Worm (Caenorhabditis elegans) whole organism, dauer: ENCODE measurements around the gene ZK637.15.

ENCODE experiments used
- unc-62 ChIP-seq: sonication (generic microtip); optimal IDR thresholded peaks from 2 replicates; lab custom pipeline; 2017; ENCODE audit warnings: missing biosample characterization, missing genetic modification reagents, missing genetic modification characterization

The ZK637.15 gene

ce11 chrIII:8919784-8920183 is at the start of gene ZK637.15:
Gene ZK637.15, plus strand, starts transcription at chrIII:8920084.
- no peak for TF ChIP-seq unc-62 (GFP tag; lab: Kevin White, UChicago)

DNA sequence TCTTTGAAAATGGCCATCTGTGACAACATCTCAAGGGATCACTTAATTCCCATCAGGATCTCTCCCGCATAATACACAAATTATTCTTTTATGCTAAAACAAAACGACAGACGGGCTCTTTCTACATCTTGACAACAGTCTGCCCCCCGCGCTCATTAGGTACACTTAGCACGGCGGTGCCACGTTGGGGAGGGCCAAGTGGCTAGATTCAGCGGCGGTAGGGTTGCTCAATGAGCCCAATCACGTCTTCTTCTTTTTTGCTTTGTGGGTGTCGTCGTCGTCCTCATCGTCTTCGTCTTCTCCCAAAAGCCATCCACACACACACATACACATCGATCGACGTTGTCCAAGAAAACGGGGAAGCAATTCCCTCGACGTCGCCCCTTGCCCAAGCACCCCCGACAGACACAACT is 46.8 kb upstream of the ZK637.15 start:
- TF ChIP-seq unc-62 (GFP tag; lab: Kevin White, UChicago), result no peak

ce11 chrIII:8873990-8874668 is 45.8 kb upstream of the ZK637.15 start:
- no peak for TF ChIP-seq unc-62 (GFP tag; lab: Kevin White, UChicago)

DNA sequence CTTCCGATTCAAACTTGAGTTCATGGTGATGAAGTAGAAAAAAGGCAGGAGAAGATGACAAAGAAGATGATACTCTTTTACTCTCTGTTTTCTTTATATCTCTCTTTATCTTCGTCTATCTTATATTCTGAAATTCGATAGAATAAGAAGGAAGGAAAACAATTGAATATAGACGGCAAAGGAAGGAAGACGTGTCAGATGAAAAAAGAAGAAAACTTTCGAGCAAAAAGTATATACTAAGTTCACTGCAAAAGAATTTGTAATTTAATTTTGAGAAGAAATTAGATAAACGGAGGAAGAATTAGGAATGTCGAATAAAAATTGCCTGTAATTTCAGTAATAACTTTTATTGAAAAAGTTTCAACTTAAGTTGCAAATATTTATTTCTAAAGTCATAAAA is 42.9 kb upstream of the ZK637.15 start, which contains the start of gene K01F9.2:
TSS of gene K01F9.2 (minus strand) at position 127 of the 400 bp plus-strand sequence.
- no peak for TF ChIP-seq unc-62 (GFP tag; lab: Kevin White, UChicago)

DNA sequence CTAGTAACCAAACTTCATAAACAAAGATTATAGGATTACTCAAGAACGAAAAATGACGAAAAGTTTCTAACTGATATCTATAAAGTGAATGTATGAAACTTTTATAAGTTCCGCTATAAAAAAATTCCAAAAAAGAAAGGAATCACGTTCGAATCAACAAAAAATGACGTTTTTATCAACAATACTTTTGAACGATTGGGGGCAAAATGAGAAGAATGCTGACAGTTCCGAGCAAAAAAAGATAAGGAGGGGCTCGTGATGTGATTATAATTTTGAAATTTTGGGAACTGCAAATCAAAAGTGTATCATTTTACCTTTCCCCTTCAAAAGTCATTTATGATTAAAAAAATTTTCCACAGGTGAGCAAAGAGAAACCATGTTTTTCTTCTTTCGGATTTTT is 40.9 kb upstream of the ZK637.15 start:
- no peak for TF ChIP-seq unc-62 (GFP tag; lab: Kevin White, UChicago)

DNA sequence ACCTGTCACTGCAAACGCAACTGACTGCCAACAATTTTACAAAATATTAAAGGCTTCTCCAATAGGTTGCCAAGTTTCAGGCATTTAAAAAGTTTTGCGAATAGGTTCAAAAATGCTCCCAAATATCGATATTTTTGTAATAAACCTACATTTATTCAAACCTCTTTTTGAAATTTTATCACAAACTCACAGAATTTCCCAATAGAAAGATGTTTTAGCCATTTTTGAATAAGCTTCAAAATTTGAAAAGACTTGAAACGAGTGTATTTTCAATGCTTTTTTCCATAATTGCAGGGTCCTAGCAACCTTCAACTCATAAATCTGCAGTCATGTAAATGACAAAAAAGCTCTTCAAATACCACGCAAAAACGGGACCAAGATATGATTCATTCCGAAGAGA is 37.6 kb upstream of the ZK637.15 start:
- TF ChIP-seq unc-62 (GFP tag; lab: Kevin White, UChicago), result no peak

- TF ChIP-seq unc-62 (GFP tag; lab: Kevin White, UChicago), result no peak
Measured at ce11 chrIII:8885150-8885549, 34.7 kb upstream of the ZK637.15 start, which contains the start of gene svop-1. Gene svop-1, minus strand, starts transcription at chrIII:8885488.

ce11 chrIII:8886309-8886708 is 33.6 kb upstream of the ZK637.15 start:
- TF ChIP-seq unc-62 (GFP tag; lab: Kevin White, UChicago), result no peak

- TF ChIP-seq unc-62 (GFP tag; lab: Kevin White, UChicago), result no peak
Measured at ce11 chrIII:8887184-8887801, 32.6 kb upstream of the ZK637.15 start, which contains the start of gene famh-136. Gene famh-136, plus strand, starts transcription at chrIII:8887751.

DNA sequence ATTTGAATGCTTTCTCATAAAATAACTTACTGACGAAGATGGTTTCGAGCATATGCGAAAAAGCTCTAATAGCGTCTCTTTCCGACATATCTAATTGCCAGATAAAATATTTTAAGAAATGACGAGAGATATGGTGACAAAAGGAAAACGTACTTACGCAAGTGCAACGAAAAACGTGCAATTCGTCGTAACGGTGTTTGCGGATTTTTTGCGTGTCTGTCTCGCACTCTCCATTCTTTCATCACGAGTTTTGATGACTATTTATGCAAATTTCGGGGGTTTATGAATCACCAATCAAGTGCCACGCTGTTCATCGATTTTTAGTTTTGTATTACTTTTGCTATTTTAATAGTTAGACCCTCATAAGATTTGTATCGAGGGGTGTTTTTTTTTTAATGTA is 30.9 kb upstream of the ZK637.15 start, which contains the start of gene ZK637.14:
TSS of gene ZK637.14 (minus strand) at position 201 of the 400 bp plus-strand sequence.
- no peak for TF ChIP-seq unc-62 (GFP tag; lab: Kevin White, UChicago)

DNA sequence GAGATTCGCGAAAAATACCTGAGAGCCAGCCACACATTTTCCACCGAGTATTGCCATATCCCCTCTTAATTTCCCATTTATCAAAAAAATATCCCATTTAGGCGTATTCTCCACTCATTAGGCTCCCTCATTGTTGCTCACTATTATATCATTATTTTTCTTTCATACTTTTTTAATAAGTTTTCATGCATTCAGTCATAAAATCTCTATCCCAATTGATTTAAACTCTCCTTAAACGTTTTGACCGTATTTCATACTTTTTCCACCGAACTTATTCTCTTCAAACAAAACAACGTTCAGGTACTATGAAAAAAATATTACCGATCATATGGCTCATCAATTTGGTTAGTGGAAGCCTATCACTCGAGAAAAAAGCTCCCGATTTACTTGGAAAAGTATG is 30.0 kb upstream of the ZK637.15 start, which contains the start of gene lnkn-1:
TSS of gene lnkn-1 (plus strand) at position 301 of the 400 bp plus-strand sequence.
- TF ChIP-seq unc-62 (GFP tag; lab: Kevin White, UChicago), result no peak

- no peak for TF ChIP-seq unc-62 (GFP tag; lab: Kevin White, UChicago)
Measured at ce11 chrIII:8893464-8893863, 26.4 kb upstream of the ZK637.15 start, which contains the start of gene ZK637.4. Gene ZK637.4, plus strand, starts transcription at chrIII:8893764.

- no peak for TF ChIP-seq unc-62 (GFP tag; lab: Kevin White, UChicago)
Measured at ce11 chrIII:8894782-8895181, 25.1 kb upstream of the ZK637.15 start, which contains the start of gene asna-1. Gene asna-1, plus strand, starts transcription at chrIII:8895082.

ce11 chrIII:8899767-8900166 is 20.1 kb upstream of the ZK637.15 start:
- TF ChIP-seq unc-62 (GFP tag; lab: Kevin White, UChicago), result no peak

- no peak for TF ChIP-seq unc-62 (GFP tag; lab: Kevin White, UChicago)
Measured at ce11 chrIII:8903263-8903662, 16.6 kb upstream of the ZK637.15 start.

DNA sequence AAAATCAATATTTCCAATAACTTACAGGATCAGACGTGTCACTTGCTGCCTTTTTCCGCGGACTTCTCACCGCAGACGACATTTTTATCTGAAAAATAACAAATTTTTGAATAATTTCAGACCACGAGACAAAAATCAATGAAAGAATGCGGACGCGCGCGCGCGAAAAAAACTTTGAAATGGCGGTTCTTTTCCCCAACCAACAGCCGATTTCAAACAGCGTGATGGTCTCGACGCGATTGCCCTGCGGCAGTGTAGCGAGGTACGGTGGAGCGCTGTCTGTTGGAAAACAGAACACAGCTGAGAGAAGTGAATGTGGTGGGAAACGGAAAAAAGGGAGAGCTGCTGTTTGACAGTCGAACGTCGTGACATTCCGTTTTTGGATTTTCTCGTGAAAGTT is 15.8 kb upstream of the ZK637.15 start, which contains the start of gene lin-9:
TSS of gene lin-9 (minus strand) at position 88 of the 400 bp plus-strand sequence.
- TF ChIP-seq unc-62 (GFP tag; lab: Kevin White, UChicago), result no peak
